Worm (Caenorhabditis elegans) whole organism, L1 larva: ENCODE measurements around the gene apd-3.
A peak's percentile ranks its signal among the peaks of the same experiment; 100 is the strongest.

ENCODE experiments used
- C04F5.9 ChIP-seq: sonication (generic microtip); optimal IDR thresholded peaks from 2 replicates; lab custom pipeline; 2016; ENCODE audit warnings: missing genetic modification characterization, missing compliant biosample characterization
- C16A3.4 ChIP-seq: fragments of 150-350 bp; optimal IDR thresholded peaks from 2 replicates; lab custom pipeline; 2014; ENCODE audit warnings: missing biosample characterization, missing genetic modification characterization
- Y116A8C.19 ChIP-seq: sonication (generic microtip); optimal IDR thresholded peaks from 2 replicates; lab custom pipeline; 2016; ENCODE audit warnings: missing compliant biosample characterization, missing genetic modification characterization, borderline replicate concordance
- alr-1 ChIP-seq: fragments of 200-800 bp; sonication (Bioruptor generic); optimal IDR thresholded peaks from 2 replicates; lab custom pipeline; 2018; ENCODE audit warnings: borderline replicate concordance, mild to moderate bottlenecking, missing genetic modification characterization, missing compliant biosample characterization
- aly-2 ChIP-seq: fragments of 150-350 bp; optimal IDR thresholded peaks from 2 replicates; lab custom pipeline; 2014; ENCODE audit warnings: missing biosample characterization, missing genetic modification characterization
- ama-1 ChIP-seq: fragments of 150-350 bp; optimal IDR thresholded peaks from 2 replicates; lab custom pipeline; 2014
- blmp-1 ChIP-seq: fragments of 150-350 bp; optimal IDR thresholded peaks from 2 replicates; lab custom pipeline; 2014; ENCODE audit warnings: missing biosample characterization, missing genetic modification characterization
- ceh-8 ChIP-seq: fragments of 200-800 bp; sonication (Bioruptor generic); optimal IDR thresholded peaks from 2 replicates; lab custom pipeline; 2018; ENCODE audit warnings: mild to moderate bottlenecking, missing genetic modification characterization, moderate library complexity, missing compliant biosample characterization
- ces-1 ChIP-seq: fragments of 150-350 bp; optimal IDR thresholded peaks from 2 replicates; lab custom pipeline; 2014; ENCODE audit warnings: missing biosample characterization, missing genetic modification reagents, missing genetic modification characterization
- dpl-1 ChIP-seq, 3 experiments: fragments of 150-350 bp in 2 of 3; sonication (generic microtip) in 1 of 3; optimal IDR thresholded peaks; 2 replicates each; lab custom pipeline; 2014 to 2017; ENCODE audit warnings: missing biosample characterization in 3 of 3, missing genetic modification characterization in 3 of 3, missing genetic modification reagents in 3 of 3
- dsc-1 ChIP-seq: sonication (generic microtip); optimal IDR thresholded peaks from 2 replicates; lab custom pipeline; 2016; ENCODE audit warnings: mild to moderate bottlenecking, missing genetic modification characterization, missing compliant biosample characterization
- efl-1 ChIP-seq, 4 experiments: fragments of 150-350 bp; optimal IDR thresholded peaks in 3 of 4; peaks in 1 of 4; 1 replicate in 1 of 4; 2 replicates in 3 of 4; lab custom pipeline; 2014; ENCODE audit warnings: missing biosample characterization in 2 of 4, missing genetic modification characterization in 2 of 4, missing genetic modification reagents in 2 of 4
- egl-27 ChIP-seq, 2 experiments: fragments of 150-350 bp in 1 of 2; sonication (generic microtip); optimal IDR thresholded peaks; 3 replicates each; lab custom pipeline; 2017 to 2018; ENCODE audit warnings: missing biosample characterization in 2 of 2, missing genetic modification characterization in 2 of 2, missing genetic modification reagents in 2 of 2
- elt-2 ChIP-seq: sonication (generic microtip); optimal IDR thresholded peaks from 2 replicates; lab custom pipeline; 2016; ENCODE audit warnings: missing genetic modification characterization, mild to moderate bottlenecking, inconsistent platforms, missing compliant biosample characterization, missing genetic modification reagents
- ets-5 ChIP-seq: fragments of 200-800 bp; sonication (Bioruptor generic); IDR thresholded peaks from 2 replicates; pipeline ENCODE4 v1.3.6; 2022; ENCODE audit warnings: missing genetic modification characterization, missing compliant biosample characterization
- fkh-4 ChIP-seq: sonication (generic microtip); optimal IDR thresholded peaks from 2 replicates; lab custom pipeline; 2016; ENCODE audit warnings: missing compliant biosample characterization, missing genetic modification characterization, borderline replicate concordance
- fos-1 ChIP-seq: fragments of 150-350 bp; optimal IDR thresholded peaks from 2 replicates; lab custom pipeline; 2014; ENCODE audit warnings: missing biosample characterization, missing genetic modification characterization
- hlh-17 ChIP-seq: fragments of 200-800 bp; sonication (Bioruptor generic); optimal IDR thresholded peaks from 2 replicates; lab custom pipeline; 2018; ENCODE audit warnings: missing genetic modification characterization, mild to moderate bottlenecking, missing compliant biosample characterization, moderate library complexity, borderline replicate concordance
- hlh-4 ChIP-seq: sonication (generic microtip); optimal IDR thresholded peaks from 2 replicates; lab custom pipeline; 2016; ENCODE audit warnings: mild to moderate bottlenecking, missing genetic modification characterization, missing compliant biosample characterization
- hpl-2 ChIP-seq: fragments of 150-350 bp; optimal IDR thresholded peaks from 2 replicates; lab custom pipeline; 2014; ENCODE audit warnings: missing biosample characterization, missing genetic modification reagents, missing genetic modification characterization
- isw-1 ChIP-seq: fragments of 200-800 bp; sonication (Bioruptor generic); IDR thresholded peaks from 2 replicates; pipeline ENCODE4 v1.3.6; 2022; ENCODE audit warnings: missing genetic modification characterization, missing compliant biosample characterization
- jun-1 ChIP-seq: fragments of 150-350 bp; optimal IDR thresholded peaks from 2 replicates; lab custom pipeline; 2014; ENCODE audit warnings: missing biosample characterization, missing genetic modification reagents, missing genetic modification characterization
- lin-14 ChIP-seq: fragments of 200-800 bp; sonication (Bioruptor generic); optimal IDR thresholded peaks from 2 replicates; lab custom pipeline; 2018; ENCODE audit warnings: mild to moderate bottlenecking, missing genetic modification characterization, moderate library complexity, missing compliant biosample characterization
- lin-15B ChIP-seq: fragments of 150-350 bp; sonication (generic microtip); optimal IDR thresholded peaks from 3 replicates; lab custom pipeline; 2014; ENCODE audit warnings: missing biosample characterization, missing genetic modification characterization
- mep-1 ChIP-seq: fragments of 150-350 bp; optimal IDR thresholded peaks from 2 replicates; lab custom pipeline; 2014; ENCODE audit warnings: missing biosample characterization, missing genetic modification characterization
- nhr-11 ChIP-seq: fragments of 150-350 bp; optimal IDR thresholded peaks from 2 replicates; lab custom pipeline; 2014; ENCODE audit warnings: missing biosample characterization, missing genetic modification characterization
- nhr-12 ChIP-seq: sonication (generic microtip); optimal IDR thresholded peaks from 2 replicates; lab custom pipeline; 2017; ENCODE audit warnings: missing biosample characterization, missing genetic modification characterization
- nhr-19 ChIP-seq: fragments of 200-800 bp; sonication (Bioruptor generic); conservative IDR thresholded peaks from 2 replicates; pipeline ENCODE4 v1.3.6; 2022; ENCODE audit warnings: missing genetic modification characterization, missing compliant biosample characterization
- nhr-28 ChIP-seq: fragments of 150-350 bp; optimal IDR thresholded peaks from 2 replicates; lab custom pipeline; 2014; ENCODE audit warnings: missing biosample characterization, missing genetic modification characterization
- nhr-47 ChIP-seq: sonication (generic microtip); optimal IDR thresholded peaks from 2 replicates; lab custom pipeline; 2016; ENCODE audit warnings: mild to moderate bottlenecking, missing genetic modification characterization, moderate library complexity, missing compliant biosample characterization
- nhr-76 ChIP-seq: sonication (generic microtip); optimal IDR thresholded peaks from 2 replicates; lab custom pipeline; 2017; ENCODE audit warnings: missing biosample characterization, missing genetic modification characterization
- nhr-85 ChIP-seq: sonication (generic microtip); peaks from one replicate; lab custom pipeline; 2016; ENCODE audit warnings: missing genetic modification characterization, inconsistent platforms, missing compliant biosample characterization
- pag-3 ChIP-seq: sonication (generic microtip); optimal IDR thresholded peaks from 2 replicates; lab custom pipeline; 2017; ENCODE audit warnings: missing genetic modification characterization, mild to moderate bottlenecking, missing compliant biosample characterization, antibody characterized with exemption, borderline replicate concordance; ENCODE audit not compliant: insufficient read depth
- pqm-1 ChIP-seq: sonication (generic microtip); optimal IDR thresholded peaks from 3 replicates; lab custom pipeline; 2017; ENCODE audit warnings: missing biosample characterization, missing genetic modification characterization
- skn-1 ChIP-seq: fragments of 150-350 bp; optimal IDR thresholded peaks from 2 replicates; lab custom pipeline; 2014; ENCODE audit warnings: missing biosample characterization, missing genetic modification characterization
- snu-23 ChIP-seq: sonication (generic microtip); optimal IDR thresholded peaks from 2 replicates; lab custom pipeline; 2016; ENCODE audit warnings: missing genetic modification characterization, missing compliant biosample characterization
- sox-4 ChIP-seq: sonication (generic microtip); optimal IDR thresholded peaks from 2 replicates; lab custom pipeline; 2016; ENCODE audit warnings: missing genetic modification characterization, missing compliant biosample characterization
- sptf-1 ChIP-seq: fragments of 150-350 bp; optimal IDR thresholded peaks from 2 replicates; lab custom pipeline; 2014; ENCODE audit warnings: missing biosample characterization, missing genetic modification characterization
- sup-37 ChIP-seq: fragments of 200-800 bp; sonication (Bioruptor generic); optimal IDR thresholded peaks from 2 replicates; lab custom pipeline; 2018; ENCODE audit warnings: mild to moderate bottlenecking, missing genetic modification characterization, missing compliant biosample characterization
- swsn-7 ChIP-seq: sonication (generic microtip); optimal IDR thresholded peaks from 2 replicates; lab custom pipeline; 2016; ENCODE audit warnings: missing genetic modification characterization, missing compliant biosample characterization
- tbx-2 ChIP-seq: sonication (generic microtip); optimal IDR thresholded peaks from 2 replicates; lab custom pipeline; 2016; ENCODE audit warnings: missing genetic modification characterization, missing compliant biosample characterization
- unc-62 ChIP-seq: fragments of 150-350 bp; optimal IDR thresholded peaks from 2 replicates; lab custom pipeline; 2014; ENCODE audit warnings: missing biosample characterization, missing genetic modification reagents, missing genetic modification characterization
- unc-86 ChIP-seq: sonication (generic microtip); optimal IDR thresholded peaks from 2 replicates; lab custom pipeline; 2016; ENCODE audit warnings: missing genetic modification characterization, missing compliant biosample characterization
- unc-98 ChIP-seq: fragments of 200-800 bp; sonication (Bioruptor generic); IDR thresholded peaks from 2 replicates; pipeline ENCODE4 v1.3.6; 2022; ENCODE audit warnings: missing genetic modification characterization, missing compliant biosample characterization
- vab-15 ChIP-seq: sonication (generic microtip); optimal IDR thresholded peaks from 2 replicates; lab custom pipeline; 2017; ENCODE audit warnings: missing genotype, mild to moderate bottlenecking, missing genetic modification characterization, missing compliant biosample characterization
- xbp-1 ChIP-seq: sonication (generic microtip); optimal IDR thresholded peaks from 2 replicates; lab custom pipeline; 2016; ENCODE audit warnings: missing genetic modification characterization, missing compliant biosample characterization
- zag-1 ChIP-seq: fragments of 150-350 bp; optimal IDR thresholded peaks from 2 replicates; lab custom pipeline; 2014; ENCODE audit warnings: missing biosample characterization, missing genetic modification characterization

apd-3 gene

DNA sequence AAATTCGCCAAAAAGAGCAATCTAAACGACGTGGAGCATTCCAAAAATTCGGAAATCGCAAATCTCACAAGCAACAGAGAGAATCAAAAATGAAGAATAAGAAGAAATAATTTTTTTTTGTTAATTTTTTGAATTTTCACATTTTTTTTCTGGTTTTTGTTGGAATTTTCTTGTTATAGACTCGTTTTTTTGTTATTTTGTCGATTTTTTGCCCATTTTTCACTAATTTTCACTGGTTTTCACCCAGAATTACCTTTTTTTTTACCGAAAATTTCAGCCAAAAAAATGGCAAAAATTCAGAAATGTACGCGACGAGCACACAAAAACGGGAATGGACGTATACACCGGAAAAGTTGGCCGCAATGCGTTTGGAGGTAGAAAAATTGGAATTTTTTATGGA lies 41.5 kb downstream of the apd-3 start, which contains the start of gene cyh-1:
TSS of gene cyh-1 (plus strand) at position 301 of the 400 bp plus-strand sequence.
- TF ChIP-seq nhr-28 (no peak), alr-1 (no peak), elt-2 (no peak), sptf-1 (tag; lab: Kevin White, UChicago) (no peak), ceh-8 (GFP tag; lab: Kevin White, UChicago) (no peak), jun-1 (tag; lab: Kevin White, UChicago) (no peak), C04F5.9 (no peak), unc-98 (GFP tag; lab: Robert Waterston, UW) (no peak), fos-1 (tag; lab: Kevin White, UChicago) (no peak), fkh-4 (tag; lab: Kevin White, UChicago) (no peak), nhr-85 (tag; lab: Kevin White, UChicago) (no peak), skn-1 (tag; lab: Kevin White, UChicago) (no peak), swsn-7 (tag; lab: Kevin White, UChicago) (no peak), nhr-12 (tag; lab: Kevin White, UChicago) (no peak), unc-86 (tag; lab: Kevin White, UChicago) (no peak), tbx-2 (no peak), hpl-2 (GFP tag; lab: Kevin White, UChicago) (no peak)

DNA sequence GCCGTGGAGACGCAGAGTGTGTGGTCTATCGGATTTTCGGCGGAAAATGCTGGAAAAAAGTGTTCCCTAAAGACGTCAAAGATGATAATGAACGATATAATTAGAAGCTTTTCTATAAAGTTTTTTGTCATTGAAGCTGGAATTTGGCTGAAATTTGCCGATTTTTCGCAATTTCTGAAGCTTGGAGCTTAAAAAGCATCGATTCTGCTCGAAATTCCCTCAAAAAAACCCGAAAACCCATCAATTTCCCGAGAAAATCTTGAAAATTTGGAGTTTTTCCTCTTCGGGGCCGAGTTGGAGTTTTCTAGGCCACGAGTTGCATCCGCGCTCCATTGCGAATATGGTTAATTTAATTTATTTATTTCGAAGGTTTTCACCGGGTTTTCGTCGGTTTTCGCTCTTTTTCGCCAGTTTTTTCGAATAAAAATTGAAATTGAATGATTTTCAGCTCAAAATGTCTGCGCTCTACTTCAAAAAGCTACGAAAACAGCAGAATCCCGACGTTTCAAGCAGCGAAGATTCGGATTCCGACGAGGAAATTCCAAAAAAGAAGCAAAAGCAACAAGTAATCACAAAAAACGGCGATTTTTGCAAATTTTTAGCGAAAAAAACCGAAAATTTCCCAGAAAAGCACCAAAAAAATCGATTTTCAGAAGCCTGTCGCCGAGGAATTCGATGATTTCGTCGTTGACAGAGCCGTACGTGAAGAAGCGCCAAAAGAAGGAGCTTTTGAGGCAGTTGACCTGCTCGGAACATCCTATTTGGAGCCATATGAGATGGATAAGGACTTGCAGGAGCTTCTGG lies 43.5 kb downstream of the apd-3 start, which contains the start of the genes col-71 and Y49F6B.2:
TSS of gene col-71 (minus strand) at position 51 of the 804 bp plus-strand sequence.
TSS of gene Y49F6B.2 (plus strand) at position 449 of the 804 bp plus-strand sequence.
- peak; percentile 89 for TF ChIP-seq tbx-2
- TF ChIP-seq nhr-76 (tag; lab: Kevin White, UChicago), result no peak
- TF ChIP-seq ama-1 (lab: Kevin White, UChicago), result no peak
- TF ChIP-seq lin-14, result peak; percentile 89
- TF ChIP-seq nhr-85 (tag; lab: Kevin White, UChicago), result peak; percentile 91
- TF ChIP-seq nhr-19, result peak; percentile 79
- TF ChIP-seq efl-1 (optimal IDR thresholded peaks at IDR 0.05; lab: Kevin White, UChicago), result peak; percentile 78 to 79
- peak; percentile 80 to 97 for TF ChIP-seq efl-1 (GFP tag; optimal IDR thresholded peaks at IDR 0.05 in 1 of 2; lab: Kevin White, UChicago)
- peak; percentile 65 to 79 (median 74) for TF ChIP-seq dpl-1 (GFP tag; optimal IDR thresholded peaks at IDR 0.05; lab: Kevin White, UChicago)
- peak; percentile 90 for TF ChIP-seq lin-15B
- TF ChIP-seq sup-37 (GFP tag; lab: Kevin White, UChicago), result no peak
- TF ChIP-seq swsn-7 (tag; lab: Kevin White, UChicago), result peak; percentile 81
- peak; percentile 65 for TF ChIP-seq skn-1 (tag; lab: Kevin White, UChicago)
- TF ChIP-seq pag-3, result no peak
- no peak for TF ChIP-seq pqm-1 (tag; lab: Kevin White, UChicago)
- no peak for TF ChIP-seq egl-27 (tag; optimal IDR thresholded peaks at IDR 0.05; lab: Kevin White, UChicago)
- peak; percentile 90 for TF ChIP-seq nhr-47
- TF ChIP-seq hlh-4 (tag; lab: Kevin White, UChicago), result no peak
- peak; percentile 32 for TF ChIP-seq Y116A8C.19 (tag; lab: Kevin White, UChicago)
- peak; percentile 72 for TF ChIP-seq C16A3.4
- TF ChIP-seq alr-1, result no peak
- peak; percentile 47 for TF ChIP-seq vab-15
- TF ChIP-seq sptf-1 (tag; lab: Kevin White, UChicago), result no peak
- peak; percentile 85 for TF ChIP-seq ces-1
- TF ChIP-seq xbp-1 (tag; lab: Kevin White, UChicago), result peak; percentile 87
- no peak for TF ChIP-seq unc-62 (GFP tag; lab: Kevin White, UChicago)
- peak; percentile 31 for TF ChIP-seq jun-1 (tag; lab: Kevin White, UChicago)
- peak; percentile 80 for TF ChIP-seq C04F5.9
- TF ChIP-seq ets-5 (GFP tag; lab: Robert Waterston, UW), result no peak
- TF ChIP-seq hlh-17, result no peak
- TF ChIP-seq nhr-11 (tag; lab: Kevin White, UChicago), result peak; percentile 22
- peak; percentile 57 for TF ChIP-seq blmp-1 (tag; lab: Kevin White, UChicago)
- TF ChIP-seq dsc-1 (tag; lab: Kevin White, UChicago), result peak; percentile 94
- peak; percentile 76 for TF ChIP-seq sox-4 (tag; lab: Kevin White, UChicago)
- TF ChIP-seq isw-1 (GFP tag; lab: Robert Waterston, UW), result peak; percentile 74
- TF ChIP-seq nhr-28, result no peak
- TF ChIP-seq zag-1, result no peak
- peak; percentile 21 for TF ChIP-seq aly-2 (tag; lab: Kevin White, UChicago)
- no peak for TF ChIP-seq hpl-2 (GFP tag; lab: Kevin White, UChicago)
- peak; percentile 86 for TF ChIP-seq snu-23 (GFP tag; lab: Kevin White, UChicago)
- TF ChIP-seq mep-1 (tag; lab: Kevin White, UChicago), result peak; percentile 85
- TF ChIP-seq ceh-8 (GFP tag; lab: Kevin White, UChicago), result peak; percentile 96
